Worm (Caenorhabditis elegans) whole organism, midembryonic: ENCODE results near the gene F07C3.3.

ENCODE experiments used
- T22C8.4 ChIP-seq: fragments of 200-800 bp; sonication (Bioruptor generic); IDR thresholded peaks from 2 replicates; pipeline ENCODE4 v1.3.6; 2022; ENCODE audit warnings: missing genetic modification characterization, missing compliant biosample characterization
- cog-1 ChIP-seq: sonication (generic microtip); optimal IDR thresholded peaks from 2 replicates; lab custom pipeline; 2016; ENCODE audit warnings: missing genetic modification characterization, missing compliant biosample characterization
- flt-1 ChIP-seq: fragments of 200-800 bp; sonication (Bioruptor generic); IDR thresholded peaks from 2 replicates; pipeline ENCODE4 v1.3.6; 2022; ENCODE audit warnings: missing genetic modification characterization, missing compliant biosample characterization
- klf-2 ChIP-seq: fragments of 200-800 bp; sonication (Bioruptor generic); conservative IDR thresholded peaks from 2 replicates; pipeline ENCODE4 v1.3.6; 2022; ENCODE audit warnings: missing genetic modification reagents, missing genetic modification characterization, missing compliant biosample characterization
- med-1 ChIP-seq: sonication (generic microtip); optimal IDR thresholded peaks from 2 replicates; lab custom pipeline; 2017; ENCODE audit warnings: missing genetic modification characterization, mild to moderate bottlenecking, missing compliant biosample characterization, antibody characterized with exemption, missing genetic modification reagents; ENCODE audit not compliant: insufficient read depth
- ref-1 ChIP-seq: fragments of 200-800 bp; sonication (Bioruptor generic); conservative IDR thresholded peaks from 2 replicates; pipeline ENCODE4 v1.3.6; 2022; ENCODE audit warnings: missing genetic modification reagents, missing genetic modification characterization, missing compliant biosample characterization
- tab-1 ChIP-seq: fragments of 200-800 bp; sonication (Bioruptor generic); IDR thresholded peaks from 2 replicates; pipeline ENCODE4 v1.3.6; 2022; ENCODE audit warnings: missing genetic modification characterization, missing compliant biosample characterization
- ztf-23 ChIP-seq: fragments of 200-800 bp; sonication (Bioruptor generic); IDR thresholded peaks from 2 replicates; pipeline ENCODE4 v1.3.6; 2022; ENCODE audit warnings: missing genetic modification reagents, missing genetic modification characterization, missing compliant biosample characterization
- ztf-29 ChIP-seq: fragments of 200-800 bp; sonication (Bioruptor generic); IDR thresholded peaks from 2 replicates; pipeline ENCODE4 v1.3.6; 2022; ENCODE audit warnings: missing genetic modification reagents, missing genetic modification characterization, missing compliant biosample characterization

DNA sequence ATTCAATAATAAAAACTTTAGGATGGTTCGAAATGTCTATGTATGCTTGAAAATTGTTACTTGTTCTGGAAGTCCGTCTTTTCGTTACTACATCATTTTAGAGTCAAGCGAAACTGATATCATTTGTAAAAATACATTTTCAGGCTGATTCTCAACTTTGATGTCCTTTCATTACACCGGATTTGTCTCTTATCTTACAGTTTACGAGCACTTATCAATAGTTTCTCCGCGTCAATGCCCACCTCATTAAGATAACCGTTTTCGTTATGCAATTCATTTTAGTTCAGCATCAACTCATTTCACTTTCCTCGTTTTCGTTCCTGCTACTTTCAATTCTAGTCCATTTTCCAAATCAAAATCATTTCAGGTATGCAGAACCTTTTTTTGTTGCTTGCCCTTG, 29.5 kb downstream of the F07C3.3 start, which contains the start of gene asp-2:
- no peak for TF ChIP-seq med-1 (GFP tag; lab: Kevin White, UChicago)
- no peak for TF ChIP-seq cog-1 (tag; lab: Kevin White, UChicago)
- TF ChIP-seq flt-1 = no peak
- no peak for TF ChIP-seq tab-1 (GFP tag; lab: Robert Waterston, UW)
- TF ChIP-seq ztf-23 (GFP tag; lab: Robert Waterston, UW) = no peak
- no peak for TF ChIP-seq ztf-29 (GFP tag; lab: Robert Waterston, UW)
- no peak for TF ChIP-seq klf-2 (GFP tag; lab: Robert Waterston, UW)
- no peak for TF ChIP-seq T22C8.4 (GFP tag; lab: Robert Waterston, UW)
- TF ChIP-seq ref-1 (GFP tag; lab: Robert Waterston, UW) = no peak
